Worm (Caenorhabditis elegans): ENCODE measurements around the gene pck-3.

DNA sequence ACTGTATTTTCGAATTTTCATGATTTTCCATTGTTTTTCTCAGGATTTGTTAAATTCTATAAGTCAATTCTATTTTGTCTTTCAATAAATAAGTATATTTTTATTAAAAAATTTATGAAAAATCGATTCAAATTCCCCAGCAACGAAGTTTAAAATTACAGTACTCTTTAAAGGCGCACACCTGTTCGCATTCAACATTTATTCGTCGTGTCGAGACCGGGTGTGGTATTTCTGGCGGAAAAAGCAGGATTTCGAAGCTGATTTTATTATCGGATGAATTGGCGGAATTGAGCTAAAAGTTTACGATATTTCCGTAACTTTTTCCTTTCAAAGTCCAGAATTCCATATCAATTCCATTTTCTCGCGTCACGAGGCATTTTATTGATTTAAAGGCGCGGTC is 49.0 kb downstream of the pck-3 start:
- no peak for TF ChIP-seq F13H6.1 (tag; optimal IDR thresholded peaks at IDR 0.05)
- TF ChIP-seq nhr-232 (tag; optimal IDR thresholded peaks at IDR 0.05) = no peak
- TF ChIP-seq hlh-30 (tag; optimal IDR thresholded peaks at IDR 0.05; ENCODE audit: insufficient read depth) = no peak
- no peak for TF ChIP-seq hlh-8 (tag; optimal IDR thresholded peaks at IDR 0.05)
- no peak for TF ChIP-seq ama-1 (optimal IDR thresholded peaks at IDR 0.05)
- no peak for TF ChIP-seq ceh-48 (tag; optimal IDR thresholded peaks at IDR 0.05)
- no peak for TF ChIP-seq sox-4 (tag; optimal IDR thresholded peaks at IDR 0.05)
- TF ChIP-seq Y22D7AL.16 (tag; optimal IDR thresholded peaks at IDR 0.05) = no peak
- no peak for TF ChIP-seq ceh-9 (tag; optimal IDR thresholded peaks at IDR 0.05)
- no peak for TF ChIP-seq fkh-10 (GFP tag; optimal IDR thresholded peaks at IDR 0.05)
